Fruit fly (Drosophila melanogaster) whole organism, wandering third instar larva: ENCODE measurements around the gene Dhc36C.

Experiments
- Abd-B ChIP-seq: fragments of >200 bp; optimal IDR thresholded peaks from 2 replicates; lab custom pipeline; 2017; ENCODE audit warnings: missing biosample characterization, missing genetic modification characterization
- Dfd ChIP-seq: fragments of >200 bp; optimal IDR thresholded peaks from 2 replicates; lab custom pipeline; 2017; ENCODE audit warnings: missing biosample characterization, missing genetic modification characterization
- dmrt93B ChIP-seq: fragments of 200-800 bp; sonication (Bioruptor generic); optimal IDR thresholded peaks from 2 replicates; lab custom pipeline; 2018; ENCODE audit warnings: missing biosample characterization, mild to moderate bottlenecking, missing genetic modification characterization

DNA sequence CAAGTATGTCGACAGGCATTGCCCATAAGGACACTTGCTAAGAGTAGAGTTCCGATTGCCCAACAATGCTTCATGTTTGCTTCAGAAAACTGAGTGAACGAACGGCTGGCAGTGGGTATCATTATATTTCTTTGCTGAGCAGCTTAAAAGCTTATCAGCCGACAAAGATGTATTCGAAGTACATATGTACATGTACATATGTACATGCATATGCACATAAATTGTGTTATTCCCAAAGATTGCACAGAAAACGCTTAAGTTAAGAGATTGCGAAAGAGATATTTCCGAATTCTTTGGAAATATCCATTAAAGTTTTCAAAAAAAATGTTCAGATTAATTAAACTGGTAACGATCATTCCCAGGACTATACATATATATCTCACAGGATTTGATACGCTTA is 45.4 kb upstream of the Dhc36C start, which contains the start of gene SPH93:
- TF ChIP-seq Dfd = no peak
- TF ChIP-seq Abd-B (GFP tag; lab: Kevin White, UChicago) = no peak
- TF ChIP-seq dmrt93B (GFP tag; lab: Kevin White, UChicago) = no peak
